Fruit fly (Drosophila melanogaster): Measurements from ENCODE around the gene CG12477.

The CG12477 gene

dm6 chr3L:18693887-18694286 lies 29.2 kb downstream of the CG12477 start, which contains the start of gene CG6893:
CG6893 (plus strand) TSS chr3L:18694187.
- TF ChIP-seq CG13204 (GFP tag; optimal IDR thresholded peaks at IDR 0.05) (no peak), gl (tag; optimal IDR thresholded peaks at IDR 0.05) (no peak), CG9948 (tag; optimal IDR thresholded peaks at IDR 0.05) (no peak), Snoo (tag; optimal IDR thresholded peaks at IDR 0.05) (no peak), D1 (tag; optimal IDR thresholded peaks at IDR 0.05) (no peak), CG12605 (GFP tag; IDR thresholded peaks at IDR 0.05) (no peak), CG34367 (tag; optimal IDR thresholded peaks at IDR 0.05) (no peak), EcR (GFP tag; optimal IDR thresholded peaks at IDR 0.05) (no peak), CG15710 (tag; optimal IDR thresholded peaks at IDR 0.05) (no peak), rn (GFP tag; IDR thresholded peaks at IDR 0.05) (no peak), CG8159 (tag; optimal IDR thresholded peaks at IDR 0.05) (no peak), CG17806 (tag; optimal IDR thresholded peaks at IDR 0.05) (no peak)

- TF ChIP-seq CG13204 (GFP tag; optimal IDR thresholded peaks at IDR 0.05): no peak
- no peak for TF ChIP-seq Pif1B (GFP tag; optimal IDR thresholded peaks at IDR 0.05)
These were observed 36.8 kb downstream of the CG12477 start, which contains the start of gene Cyp12c1 for dm6 chr3L:18686220-18686801. Cyp12c1 (minus strand) TSS chr3L:18686319.

DNA sequence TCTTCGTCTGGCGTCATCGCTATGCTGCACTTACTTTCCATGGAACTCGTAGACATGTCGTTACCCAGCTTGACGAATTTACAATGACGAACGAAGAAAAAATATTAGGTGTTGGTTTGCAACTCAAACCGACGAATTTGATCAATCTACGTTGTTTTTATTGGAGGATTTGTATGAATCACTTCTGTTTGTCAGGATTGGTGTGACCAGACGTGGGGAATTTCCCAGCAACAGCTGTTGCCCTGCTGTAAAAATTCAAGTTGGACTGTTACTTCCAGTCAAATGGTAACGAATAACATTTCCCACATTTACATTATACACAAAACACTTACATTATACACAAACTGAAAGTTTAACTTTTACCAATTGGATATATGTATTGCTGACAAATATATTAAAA lies 39.2 kb downstream of the CG12477 start, which contains the start of gene Chmp1:
Gene Chmp1, minus strand, starts transcription at position 216 of the 400 bp plus-strand sequence.
- TF ChIP-seq rn (GFP tag; IDR thresholded peaks at IDR 0.05) (no peak), CG12605 (GFP tag; IDR thresholded peaks at IDR 0.05) (no peak), CG9948 (tag; optimal IDR thresholded peaks at IDR 0.05) (no peak), Pif1B (GFP tag; optimal IDR thresholded peaks at IDR 0.05) (no peak)

DNA sequence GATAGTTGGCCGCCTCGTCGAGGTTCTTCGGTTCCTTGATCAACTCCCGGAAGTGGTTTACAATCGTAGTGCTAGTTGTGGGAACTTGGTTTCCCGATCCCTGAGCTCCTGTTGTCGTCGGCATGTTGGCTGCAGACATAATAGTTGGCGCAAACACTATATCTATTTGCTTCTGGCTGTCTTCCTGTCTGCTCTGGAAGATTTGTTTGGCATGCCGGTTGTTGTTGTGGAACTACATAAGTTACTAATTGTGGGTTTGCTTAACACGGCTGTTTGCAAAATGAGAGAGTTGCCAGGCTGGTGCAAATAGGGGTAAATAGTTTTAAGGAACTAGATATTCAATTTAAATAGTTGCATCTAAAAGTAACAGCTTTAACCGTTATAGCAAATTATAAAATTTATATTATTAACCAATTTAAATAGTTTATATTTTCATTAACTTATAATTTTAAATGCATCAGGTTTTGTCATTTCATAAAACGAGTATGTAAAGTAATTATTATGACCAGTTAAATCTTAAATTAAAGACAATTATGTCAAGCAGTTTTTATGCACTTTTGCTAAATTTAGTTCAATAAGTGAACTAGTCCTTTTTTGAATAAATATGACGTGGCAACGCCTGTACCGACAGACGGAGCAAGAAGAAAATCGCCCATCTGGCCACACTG lies 41.4 kb downstream of the CG12477 start, which contains the start of the genes Sgf11 and CG32202:
Gene Sgf11, minus strand, starts transcription at position 287 of the 668 bp plus-strand sequence.
Gene CG32202, plus strand, starts transcription at position 635 of the 668 bp plus-strand sequence.
- TF ChIP-seq Ets98B (GFP tag; IDR thresholded peaks at IDR 0.05): 0 out of 2 replicates have a peak, but pooled peaks have one; percentile 26
- no peak for TF ChIP-seq gl (tag; optimal IDR thresholded peaks at IDR 0.05)
- TF ChIP-seq CG17806 (tag; optimal IDR thresholded peaks at IDR 0.05): peak; percentile 53
- peak; percentile 57 for TF ChIP-seq CG9948 (tag; optimal IDR thresholded peaks at IDR 0.05)
- peak; percentile 48 for TF ChIP-seq CG34367 (tag; optimal IDR thresholded peaks at IDR 0.05)
- TF ChIP-seq fd96Ca (GFP tag; IDR thresholded peaks at IDR 0.05): no peak
- no peak for TF ChIP-seq CG12605 (GFP tag; IDR thresholded peaks at IDR 0.05)
- TF ChIP-seq CG15710 (tag; optimal IDR thresholded peaks at IDR 0.05): peak; percentile 70
- peak; percentile 31 for TF ChIP-seq Snoo (tag; optimal IDR thresholded peaks at IDR 0.05)
- no peak for TF ChIP-seq CG13204 (GFP tag; optimal IDR thresholded peaks at IDR 0.05)

DNA sequence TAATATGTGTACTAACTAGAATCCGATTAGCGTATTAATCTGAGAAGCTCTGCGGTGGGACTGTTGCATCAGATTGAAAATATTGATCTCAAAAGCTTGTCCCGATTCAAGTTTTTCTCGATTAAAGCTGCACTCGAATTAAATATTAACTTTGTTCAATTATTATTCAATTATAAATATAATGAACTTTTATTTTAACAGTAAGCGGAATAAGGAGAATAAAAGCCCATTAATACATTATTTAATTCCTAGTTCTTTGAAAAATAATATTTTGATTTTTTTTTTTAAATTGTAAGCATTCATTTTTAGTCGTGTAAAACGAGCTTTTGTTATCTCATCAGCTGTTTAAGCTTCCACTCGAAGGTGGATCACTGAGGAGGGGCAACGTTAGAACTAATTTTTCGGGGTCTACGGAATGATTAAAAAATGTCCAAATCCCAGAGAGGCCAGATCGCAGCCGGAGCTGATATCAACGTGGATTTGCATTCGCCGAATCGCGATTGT lies 47.7 kb downstream of the CG12477 start, which contains the start of the genes GNBP2 and GNBP1:
Gene GNBP2, minus strand, starts transcription at position 51 of the 504 bp plus-strand sequence.
Gene GNBP1, plus strand, starts transcription at position 438 of the 504 bp plus-strand sequence.
- TF ChIP-seq CG12605 (GFP tag; IDR thresholded peaks at IDR 0.05): peak; percentile 93
- no peak for TF ChIP-seq EcR (GFP tag; optimal IDR thresholded peaks at IDR 0.05)
- TF ChIP-seq CG4496 (GFP tag; IDR thresholded peaks at IDR 0.05): peak; percentile 95
- TF ChIP-seq Snoo (tag; optimal IDR thresholded peaks at IDR 0.05): peak; percentile 84
- TF ChIP-seq fd96Ca (GFP tag; IDR thresholded peaks at IDR 0.05): no peak
- peak; percentile 92 for TF ChIP-seq CG8159 (tag; optimal IDR thresholded peaks at IDR 0.05)
- peak; percentile 88 for TF ChIP-seq CG8301 (tag; optimal IDR thresholded peaks at IDR 0.05)
- TF ChIP-seq CG10348 (GFP tag; IDR thresholded peaks at IDR 0.05): peak; percentile 62; the same call in 1 of the 2 replicates
- no peak for TF ChIP-seq CG13204 (GFP tag; optimal IDR thresholded peaks at IDR 0.05)
- peak; percentile 86 for TF ChIP-seq rn (GFP tag; IDR thresholded peaks at IDR 0.05)
- TF ChIP-seq CG32121 (GFP tag; IDR thresholded peaks at IDR 0.05): peak; percentile 95
- no peak for TF ChIP-seq Pif1A (GFP tag; optimal IDR thresholded peaks at IDR 0.05)
- no peak for TF ChIP-seq D1 (tag; optimal IDR thresholded peaks at IDR 0.05)
- TF ChIP-seq CG15710 (tag; optimal IDR thresholded peaks at IDR 0.05): peak; percentile 86
- peak; percentile 78 for TF ChIP-seq CG34367 (tag; optimal IDR thresholded peaks at IDR 0.05)
- peak; percentile 25 for TF ChIP-seq gl (tag; optimal IDR thresholded peaks at IDR 0.05)
- TF ChIP-seq CG17806 (tag; optimal IDR thresholded peaks at IDR 0.05): peak; percentile 90
- peak; percentile 89 for TF ChIP-seq Ets98B (GFP tag; IDR thresholded peaks at IDR 0.05)
- peak; percentile 71 for TF ChIP-seq Pif1B (GFP tag; optimal IDR thresholded peaks at IDR 0.05)
- TF ChIP-seq CG9948 (tag; optimal IDR thresholded peaks at IDR 0.05): peak; percentile 89

DNA sequence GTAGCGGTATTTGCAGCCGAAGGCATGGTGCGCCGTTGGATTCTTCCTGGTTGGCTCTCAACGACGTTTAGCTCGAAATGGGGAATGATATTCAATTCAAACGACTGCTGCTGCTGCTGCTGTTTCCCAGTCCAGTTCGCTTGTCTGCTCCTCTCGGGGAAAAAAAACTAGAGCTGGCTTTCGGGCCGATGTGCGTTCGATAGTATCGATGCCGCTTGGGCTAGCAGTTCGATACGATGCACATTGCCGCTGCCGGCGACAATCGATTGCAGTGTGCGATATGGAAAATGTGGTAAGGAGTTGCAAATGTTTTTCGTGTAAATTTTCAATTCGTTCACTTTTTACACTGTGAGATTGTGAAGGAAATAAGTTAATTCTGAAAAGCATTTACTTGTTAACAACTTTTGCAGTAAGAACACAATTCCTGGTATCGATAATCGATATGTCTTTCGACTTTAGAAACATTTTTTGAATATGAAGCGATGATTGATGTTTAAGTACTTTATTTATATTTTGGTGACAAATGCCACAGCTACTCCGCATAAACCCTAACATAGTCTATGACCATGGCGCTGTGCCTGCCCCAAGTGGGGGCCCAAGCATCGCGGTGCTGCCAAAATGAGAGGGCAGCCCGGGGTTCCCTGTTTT lies 50.0 kb downstream of the CG12477 start, which contains the start of gene Capr:
Gene Capr, minus strand, starts transcription at position 339 of the 648 bp plus-strand sequence.
- 0 out of 2 replicates have a peak, but pooled peaks have one; percentile 18 for TF ChIP-seq rn (GFP tag; IDR thresholded peaks at IDR 0.05)
- TF ChIP-seq CG4496 (GFP tag; IDR thresholded peaks at IDR 0.05): peak; percentile 53; the same call in 1 of the 3 replicates
- TF ChIP-seq CG9948 (tag; optimal IDR thresholded peaks at IDR 0.05): no peak
- TF ChIP-seq CG12605 (GFP tag; IDR thresholded peaks at IDR 0.05): 0 out of 2 replicates have a peak, but pooled peaks have one; percentile 17
- no peak; the same call in 2 of the 3 replicates for TF ChIP-seq fd96Ca (GFP tag; IDR thresholded peaks at IDR 0.05)
- TF ChIP-seq CG13204 (GFP tag; optimal IDR thresholded peaks at IDR 0.05): no peak
- TF ChIP-seq CG8301 (tag; optimal IDR thresholded peaks at IDR 0.05): no peak
- no peak for TF ChIP-seq gl (tag; optimal IDR thresholded peaks at IDR 0.05)
- peak; percentile 48 for TF ChIP-seq Ets98B (GFP tag; IDR thresholded peaks at IDR 0.05)
- no peak for TF ChIP-seq CG10348 (GFP tag; IDR thresholded peaks at IDR 0.05)
- TF ChIP-seq CG15710 (tag; optimal IDR thresholded peaks at IDR 0.05): peak; percentile 7
- TF ChIP-seq CG8159 (tag; optimal IDR thresholded peaks at IDR 0.05): no peak
- TF ChIP-seq EcR (GFP tag; optimal IDR thresholded peaks at IDR 0.05): no peak
- TF ChIP-seq Pif1B (GFP tag; optimal IDR thresholded peaks at IDR 0.05): no peak
- TF ChIP-seq D1 (tag; optimal IDR thresholded peaks at IDR 0.05): no peak
- TF ChIP-seq CG34367 (tag; optimal IDR thresholded peaks at IDR 0.05): no peak
- TF ChIP-seq Pif1A (GFP tag; optimal IDR thresholded peaks at IDR 0.05): no peak
- no peak for TF ChIP-seq CG14655 (GFP tag; optimal IDR thresholded peaks at IDR 0.05)
- TF ChIP-seq Snoo (tag; optimal IDR thresholded peaks at IDR 0.05): no peak
- no peak for TF ChIP-seq CG32121 (GFP tag; IDR thresholded peaks at IDR 0.05)

Measured in whole organism, pupa.